Fruit fly (Drosophila melanogaster): ENCODE data around the gene jv.

- TF ChIP-seq Mnt (GFP tag; optimal IDR thresholded peaks at IDR 0.05) (no peak), kay (GFP tag; ENCODE audit: borderline replicate concordance) (peak; percentile 71), Crg-1 (GFP tag; optimal IDR thresholded peaks at IDR 0.05) (no peak), Hr96 (GFP tag; optimal IDR thresholded peaks at IDR 0.05) (no peak), CG14711 (tag; optimal IDR thresholded peaks at IDR 0.05) (no peak), cic (GFP tag; optimal IDR thresholded peaks at IDR 0.05) (no peak), bab1 (GFP tag; optimal IDR thresholded peaks at IDR 0.05) (no peak), pad (GFP tag; optimal IDR thresholded peaks at IDR 0.05) (no peak)
These were observed 35.1 kb downstream of the jv start for dm6 chr3L:6554056-6554739.
